Fruit fly (Drosophila melanogaster): ENCODE measurements around the gene CG5421.

DNA sequence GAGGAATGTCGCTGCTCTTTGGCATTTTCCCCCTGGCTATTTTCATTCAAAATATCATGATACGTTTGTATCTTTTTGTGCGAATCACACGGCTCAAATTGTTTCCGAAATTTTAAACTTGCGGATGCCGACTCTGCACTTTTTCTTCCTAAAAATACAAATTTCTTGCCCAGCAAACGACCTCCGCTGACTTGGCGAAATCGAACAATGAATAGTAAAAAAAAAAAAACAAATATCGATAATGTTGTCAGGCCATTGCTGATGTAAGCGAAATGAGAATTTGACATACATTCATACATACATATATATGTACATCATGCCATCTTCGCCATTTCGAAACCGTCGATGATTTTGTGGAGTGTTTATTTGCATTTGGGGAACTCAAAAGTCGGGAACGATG is 32.1 kb upstream of the CG5421 start:
- no peak for TF ChIP-seq CTCF (optimal IDR thresholded peaks at IDR 0.05)
- TF ChIP-seq CG8478 (optimal IDR thresholded peaks at IDR 0.05): no peak

Measured in S2 (cell line).